Worm (Caenorhabditis elegans) whole organism, L4 larva: ENCODE measurements around the gene gpr-1.

Experiments
- F10B5.3 ChIP-seq: sonication (generic microtip); optimal IDR thresholded peaks from 2 replicates; lab custom pipeline; 2016; ENCODE audit warnings: mild to moderate bottlenecking, missing genetic modification characterization, missing compliant biosample characterization
- F26F4.8 ChIP-seq: fragments of 200-800 bp; sonication (Bioruptor generic); conservative IDR thresholded peaks from 2 replicates; pipeline ENCODE4 v1.3.6; 2022; ENCODE audit warnings: missing genetic modification characterization, missing compliant biosample characterization
- F37D6.2 ChIP-seq: sonication (generic microtip); optimal IDR thresholded peaks from 2 replicates; lab custom pipeline; 2016; ENCODE audit warnings: mild to moderate bottlenecking, missing genetic modification characterization, missing compliant biosample characterization
- T26A8.4 ChIP-seq: fragments of 200-800 bp; sonication (Bioruptor generic); IDR thresholded peaks from 2 replicates; pipeline ENCODE4 v1.3.6; 2022; ENCODE audit warnings: missing genetic modification characterization, missing compliant biosample characterization
- Y105C5A.15 ChIP-seq: fragments of 200-800 bp; sonication (Bioruptor generic); IDR thresholded peaks from 2 replicates; pipeline ENCODE4 v1.3.6; 2022; ENCODE audit warnings: missing genetic modification characterization, missing compliant biosample characterization
- Y75B8A.6 ChIP-seq: fragments of 200-800 bp; sonication (Bioruptor generic); IDR thresholded peaks from 2 replicates; pipeline ENCODE4 v1.3.6; 2022; ENCODE audit warnings: missing genetic modification reagents, missing genetic modification characterization, missing compliant biosample characterization
- aly-2 ChIP-seq: sonication (generic microtip); optimal IDR thresholded peaks from 2 replicates; lab custom pipeline; 2018; ENCODE audit warnings: missing biosample characterization, missing genetic modification characterization
- ama-1 ChIP-seq: fragments of 150-350 bp; optimal IDR thresholded peaks from 2 replicates; lab custom pipeline; 2014; ENCODE audit warnings: inconsistent platforms, mixed read lengths
- ceh-28 ChIP-seq: fragments of 150-350 bp; optimal IDR thresholded peaks from 2 replicates; lab custom pipeline; 2014; ENCODE audit warnings: missing biosample characterization, missing genetic modification reagents, missing genetic modification characterization
- ceh-32 ChIP-seq: sonication (generic microtip); optimal IDR thresholded peaks from 2 replicates; lab custom pipeline; 2016; ENCODE audit warnings: mild to moderate bottlenecking, missing genetic modification characterization, missing compliant biosample characterization; ENCODE audit not compliant: poor library complexity
- ceh-82 ChIP-seq: sonication (generic microtip); optimal IDR thresholded peaks from 2 replicates; lab custom pipeline; 2017; ENCODE audit warnings: missing biosample characterization, missing genetic modification characterization
- ces-1 ChIP-seq: fragments of 150-350 bp; sonication (generic microtip); optimal IDR thresholded peaks from 4 replicates; lab custom pipeline; 2014; ENCODE audit warnings: missing biosample characterization, missing genetic modification reagents, missing genetic modification characterization
- daf-16 ChIP-seq, 3 experiments: sonication (generic microtip); optimal IDR thresholded peaks; 2 replicates each; lab custom pipeline; 2016 to 2017; ENCODE audit warnings: missing genetic modification characterization in 3 of 3, missing genetic modification reagents in 3 of 3, mild to moderate bottlenecking in 2 of 3, missing compliant biosample characterization in 2 of 3, missing biosample characterization in 1 of 3, moderate library complexity in 1 of 3
- daf-19 ChIP-seq: fragments of 200-800 bp; sonication (Bioruptor generic); conservative IDR thresholded peaks from 2 replicates; pipeline ENCODE4 v1.3.6; 2022; ENCODE audit warnings: missing genetic modification characterization, missing compliant biosample characterization
- daf-8 ChIP-seq: fragments of 200-800 bp; sonication (Bioruptor generic); IDR thresholded peaks from 2 replicates; pipeline ENCODE4 v1.3.6; 2022; ENCODE audit warnings: missing genetic modification characterization, missing compliant biosample characterization
- dmd-8 ChIP-seq: fragments of 200-800 bp; sonication (Bioruptor generic); IDR thresholded peaks from 2 replicates; pipeline ENCODE4 v1.3.6; 2022; ENCODE audit warnings: missing genetic modification characterization, missing compliant biosample characterization
- dve-1 ChIP-seq: sonication (generic microtip); optimal IDR thresholded peaks from 2 replicates; lab custom pipeline; 2017; ENCODE audit warnings: antibody characterized with exemption, mild to moderate bottlenecking, missing genetic modification characterization, missing compliant biosample characterization; ENCODE audit not compliant: insufficient read depth
- fkh-10 ChIP-seq: fragments of 150-350 bp; optimal IDR thresholded peaks from 2 replicates; lab custom pipeline; 2014; ENCODE audit warnings: missing biosample characterization, missing genetic modification reagents, missing genetic modification characterization
- fos-1 ChIP-seq: fragments of 150-350 bp; optimal IDR thresholded peaks from 2 replicates; lab custom pipeline; 2014; ENCODE audit warnings: missing biosample characterization, missing genetic modification characterization
- hlh-11 ChIP-seq: fragments of 200-800 bp; sonication (Bioruptor generic); optimal IDR thresholded peaks from 2 replicates; lab custom pipeline; 2018; ENCODE audit warnings: mild to moderate bottlenecking, missing genetic modification characterization, missing compliant biosample characterization
- jun-1 ChIP-seq: fragments of 150-350 bp; optimal IDR thresholded peaks from 2 replicates; lab custom pipeline; 2014; ENCODE audit warnings: missing biosample characterization, missing genetic modification reagents, missing genetic modification characterization
- lim-7 ChIP-seq: fragments of 200-800 bp; sonication (Bioruptor generic); IDR thresholded peaks from 2 replicates; pipeline ENCODE4 v1.3.6; 2022; ENCODE audit warnings: missing genetic modification characterization, missing compliant biosample characterization
- lin-39 ChIP-seq: fragments of 150-350 bp; optimal IDR thresholded peaks from 2 replicates; lab custom pipeline; 2014; ENCODE audit warnings: missing biosample characterization, missing genetic modification reagents, missing genetic modification characterization
- lir-3 ChIP-seq: sonication (generic microtip); optimal IDR thresholded peaks from 2 replicates; lab custom pipeline; 2016; ENCODE audit warnings: mild to moderate bottlenecking, missing genetic modification characterization, missing compliant biosample characterization
- madf-5 ChIP-seq, 2 experiments: fragments of 200-800 bp; sonication (Bioruptor generic); IDR thresholded peaks; 2 replicates each; pipeline ENCODE4 v1.3.6; 2022; ENCODE audit warnings: missing compliant biosample characterization in 2 of 2, missing genetic modification characterization in 2 of 2
- mdt-29 ChIP-seq: fragments of 200-800 bp; sonication (Bioruptor generic); IDR thresholded peaks from 2 replicates; pipeline ENCODE4 v1.3.6; 2022; ENCODE audit warnings: missing genetic modification reagents, missing genetic modification characterization, missing compliant biosample characterization
- mep-1 ChIP-seq: fragments of 150-350 bp; sonication (generic microtip); optimal IDR thresholded peaks from 3 replicates; lab custom pipeline; 2014; ENCODE audit warnings: missing biosample characterization, missing genetic modification characterization
- mxl-3 ChIP-seq: fragments of 200-800 bp; sonication (Bioruptor generic); optimal IDR thresholded peaks from 2 replicates; lab custom pipeline; 2018; ENCODE audit warnings: mild to moderate bottlenecking, missing genetic modification characterization, missing compliant biosample characterization
- nhr-102 ChIP-seq: sonication (generic microtip); optimal IDR thresholded peaks from 2 replicates; lab custom pipeline; 2016; ENCODE audit warnings: mild to moderate bottlenecking, missing genetic modification characterization, moderate library complexity, missing compliant biosample characterization
- nhr-111 ChIP-seq: fragments of 200-800 bp; sonication (Bioruptor generic); optimal IDR thresholded peaks from 2 replicates; lab custom pipeline; 2018; ENCODE audit warnings: mild to moderate bottlenecking, missing genetic modification characterization, missing compliant biosample characterization
- nhr-25 ChIP-seq: sonication (generic microtip); optimal IDR thresholded peaks from 2 replicates; lab custom pipeline; 2017; ENCODE audit warnings: missing genetic modification characterization, mild to moderate bottlenecking, missing compliant biosample characterization, antibody characterized with exemption, moderate library complexity, borderline replicate concordance; ENCODE audit not compliant: insufficient read depth
- nhr-28 ChIP-seq: fragments of 150-350 bp; optimal IDR thresholded peaks from 2 replicates; lab custom pipeline; 2014; ENCODE audit warnings: missing biosample characterization, missing genetic modification characterization
- nhr-42 ChIP-seq: fragments of 200-800 bp; sonication (Bioruptor generic); IDR thresholded peaks from 2 replicates; pipeline ENCODE4 v1.3.6; 2022; ENCODE audit warnings: missing genetic modification characterization, missing compliant biosample characterization
- nhr-48 ChIP-seq: sonication (generic microtip); optimal IDR thresholded peaks from 2 replicates; lab custom pipeline; 2016; ENCODE audit warnings: mild to moderate bottlenecking, missing genetic modification characterization, missing compliant biosample characterization
- php-3 ChIP-seq: fragments of 200-800 bp; sonication (Bioruptor generic); IDR thresholded peaks from 2 replicates; pipeline ENCODE4 v1.3.6; 2022; ENCODE audit warnings: missing genetic modification reagents, missing genetic modification characterization, missing compliant biosample characterization
- rbr-2 ChIP-seq: sonication (generic microtip); optimal IDR thresholded peaks from 2 replicates; lab custom pipeline; 2016; ENCODE audit warnings: missing genotype, missing genetic modification characterization, missing compliant biosample characterization
- saeg-2 ChIP-seq: fragments of 200-800 bp; sonication (Bioruptor generic); IDR thresholded peaks from 2 replicates; pipeline ENCODE4 v1.3.6; 2022; ENCODE audit warnings: missing genetic modification reagents, missing genetic modification characterization, missing compliant biosample characterization
- set-16 ChIP-seq: fragments of 200-800 bp; sonication (Bioruptor generic); IDR thresholded peaks from 2 replicates; pipeline ENCODE4 v1.3.6; 2022; ENCODE audit warnings: missing genetic modification reagents, missing genetic modification characterization, missing compliant biosample characterization
- snpc-1.2 ChIP-seq: fragments of 200-800 bp; sonication (Bioruptor generic); IDR thresholded peaks from 2 replicates; pipeline ENCODE4 v1.3.6; 2022; ENCODE audit warnings: missing genetic modification reagents, missing genetic modification characterization, missing compliant biosample characterization
- spr-1 ChIP-seq: sonication (generic microtip); optimal IDR thresholded peaks from 2 replicates; lab custom pipeline; 2016; ENCODE audit warnings: mild to moderate bottlenecking, missing genetic modification characterization, missing compliant biosample characterization
- tag-97 ChIP-seq: fragments of 200-800 bp; sonication (Bioruptor generic); IDR thresholded peaks from 2 replicates; pipeline ENCODE4 v1.3.6; 2022; ENCODE audit warnings: missing genetic modification characterization, missing compliant biosample characterization
- unc-130 ChIP-seq: sonication (generic microtip); optimal IDR thresholded peaks from 2 replicates; lab custom pipeline; 2016; ENCODE audit warnings: missing genetic modification reagents, missing genetic modification characterization, missing compliant biosample characterization
- unc-62 ChIP-seq, 3 experiments: fragments of 150-350 bp in 1 of 3; sonication (generic microtip); optimal IDR thresholded peaks in 2 of 3; peaks in 1 of 3; 1 replicate in 1 of 3; 2 replicates in 2 of 3; lab custom pipeline; 2014 to 2017; ENCODE audit warnings: missing biosample characterization in 3 of 3, missing genetic modification characterization in 3 of 3, missing genetic modification reagents in 3 of 3, missing genotype in 1 of 3
- vab-7 ChIP-seq: fragments of 200-800 bp; sonication (Bioruptor generic); IDR thresholded peaks from 2 replicates; pipeline ENCODE4 v1.3.6; 2022; ENCODE audit warnings: missing genetic modification reagents, missing genetic modification characterization, missing compliant biosample characterization
- zag-1 ChIP-seq: fragments of 150-350 bp; optimal IDR thresholded peaks from 2 replicates; lab custom pipeline; 2014; ENCODE audit warnings: missing biosample characterization, missing genetic modification characterization
- zfp-2 ChIP-seq: sonication (generic microtip); optimal IDR thresholded peaks from 2 replicates; lab custom pipeline; 2016; ENCODE audit warnings: mild to moderate bottlenecking, missing genetic modification characterization, missing compliant biosample characterization
- zfp-3 ChIP-seq: fragments of 200-800 bp; sonication (Bioruptor generic); conservative IDR thresholded peaks from 2 replicates; pipeline ENCODE4 v1.3.6; 2022; ENCODE audit warnings: missing genetic modification reagents, missing genetic modification characterization, missing compliant biosample characterization
- zip-2 ChIP-seq: fragments of 150-350 bp; optimal IDR thresholded peaks from 2 replicates; lab custom pipeline; 2014; ENCODE audit warnings: missing biosample characterization, missing genetic modification characterization
- ztf-11 ChIP-seq: fragments of 150-350 bp; optimal IDR thresholded peaks from 2 replicates; lab custom pipeline; 2014; ENCODE audit warnings: missing biosample characterization, missing genetic modification characterization
- ztf-7 ChIP-seq: fragments of 150-350 bp; optimal IDR thresholded peaks from 2 replicates; lab custom pipeline; 2014; ENCODE audit warnings: missing biosample characterization, missing genetic modification characterization

The gpr-1 gene

DNA sequence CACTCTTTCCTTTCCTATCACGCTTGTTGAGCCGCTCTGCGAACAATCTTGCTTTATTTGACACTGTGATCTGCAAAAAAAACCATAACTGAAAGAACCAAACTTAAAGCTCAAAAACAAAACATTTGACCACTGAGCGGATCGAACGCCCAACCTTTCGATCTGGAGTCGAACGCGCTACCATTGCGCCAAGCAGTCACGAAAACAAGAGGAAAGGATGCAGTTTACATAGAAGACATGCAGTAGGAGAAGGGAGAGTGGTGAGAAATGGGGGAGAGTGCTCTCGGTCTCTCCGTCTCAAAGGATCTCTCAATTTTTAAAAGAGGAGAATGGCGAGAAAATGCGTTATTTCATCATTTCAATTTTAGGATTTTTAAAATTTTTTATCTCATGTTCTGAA, 49.6 kb downstream of the gpr-1 start:
- peak; percentile 80 for TF ChIP-seq snpc-1.2 (GFP tag; lab: Robert Waterston, UW)
- peak; percentile 93 for TF ChIP-seq Y105C5A.15 (GFP tag; lab: Robert Waterston, UW)
- TF ChIP-seq nhr-42 (GFP tag; lab: Robert Waterston, UW): peak; percentile 87
- TF ChIP-seq Y75B8A.6 (GFP tag; lab: Robert Waterston, UW): peak; percentile 88
- peak; percentile 24 for TF ChIP-seq zfp-2 (tag; lab: Kevin White, UChicago)
- peak; percentile 90 for TF ChIP-seq vab-7 (GFP tag; lab: Robert Waterston, UW)
- peak; percentile 43 for TF ChIP-seq spr-1 (tag; lab: Kevin White, UChicago)
- TF ChIP-seq mxl-3 (GFP tag; lab: Kevin White, UChicago): peak; percentile 62
- no peak for TF ChIP-seq nhr-25 (tag; lab: Kevin White, UChicago)
- peak; percentile 46 for TF ChIP-seq hlh-11 (tag; lab: Kevin White, UChicago)
- peak; percentile 86 to 89; a peak in 3 of 4 replicates for TF ChIP-seq madf-5 (GFP tag; IDR thresholded peaks at IDR 0.05; lab: Robert Waterston, UW)
- no peak for TF ChIP-seq ztf-11 (tag; lab: Kevin White, UChicago)
- TF ChIP-seq F37D6.2 (tag; lab: Kevin White, UChicago): peak; percentile 50
- peak; percentile 72 for TF ChIP-seq php-3 (GFP tag; lab: Robert Waterston, UW)
- no peak for TF ChIP-seq lin-39 (tag; lab: Kevin White, UChicago)
- no peak for TF ChIP-seq ceh-82 (tag; lab: Kevin White, UChicago)
- peak; percentile 29; the same call in 1 of the 2 replicates for TF ChIP-seq set-16 (GFP tag; lab: Robert Waterston, UW)
- peak; percentile 77 for TF ChIP-seq nhr-111 (GFP tag; lab: Kevin White, UChicago)
- TF ChIP-seq nhr-48: peak; percentile 58
- TF ChIP-seq ceh-32 (tag; lab: Kevin White, UChicago): no peak
- peak; percentile 3 for TF ChIP-seq F10B5.3 (tag; lab: Kevin White, UChicago)
- peak; percentile 75 for TF ChIP-seq lir-3
- TF ChIP-seq dve-1: peak; percentile 58
- peak; percentile 97 for TF ChIP-seq lim-7 (GFP tag; lab: Robert Waterston, UW)
- TF ChIP-seq T26A8.4 (GFP tag; lab: Robert Waterston, UW): peak; percentile 85
- peak; percentile 61 for TF ChIP-seq aly-2 (tag; lab: Kevin White, UChicago)
- TF ChIP-seq zfp-3 (GFP tag; lab: Robert Waterston, UW): peak; percentile 78; the same call in 1 of the 2 replicates
- TF ChIP-seq mep-1: peak; percentile 76
- TF ChIP-seq mdt-29 (GFP tag; lab: Robert Waterston, UW): peak; percentile 57; the same call in 1 of the 2 replicates
- no peak for TF ChIP-seq fos-1
- peak; percentile 75 for TF ChIP-seq nhr-102
- 0 out of 2 replicates have a peak, but pooled peaks have one; percentile 7 for TF ChIP-seq saeg-2 (GFP tag; lab: Robert Waterston, UW)
- peak; percentile 94 for TF ChIP-seq F26F4.8
- TF ChIP-seq daf-19 (GFP tag; lab: Robert Waterston, UW): peak; percentile 72
- TF ChIP-seq dmd-8: peak; percentile 95
- TF ChIP-seq fkh-10 (GFP tag; lab: Kevin White, UChicago): peak; percentile 0
- no peak for TF ChIP-seq jun-1 (tag; lab: Kevin White, UChicago)
- peak; percentile 81 for TF ChIP-seq ztf-7 (tag; lab: Kevin White, UChicago)
- peak; percentile 51 to 90 for TF ChIP-seq daf-16 (GFP tag; optimal IDR thresholded peaks at IDR 0.05; lab: Kevin White, UChicago)
- peak; percentile 53 for TF ChIP-seq daf-16 (tag; optimal IDR thresholded peaks at IDR 0.05; lab: Kevin White, UChicago)
- peak; percentile 72 for TF ChIP-seq rbr-2 (tag; lab: Kevin White, UChicago)
- TF ChIP-seq ces-1 (GFP tag; lab: Kevin White, UChicago): no peak
- peak; percentile 63 for TF ChIP-seq zip-2 (tag; lab: Kevin White, UChicago)
- no peak for TF ChIP-seq daf-8 (GFP tag; lab: Robert Waterston, UW)
- no peak for TF ChIP-seq ceh-28 (tag; lab: Kevin White, UChicago)
- peak; percentile 21 for TF ChIP-seq ama-1
- peak; percentile 60 for TF ChIP-seq unc-130 (GFP tag; lab: Kevin White, UChicago)
- TF ChIP-seq tag-97 (GFP tag; lab: Robert Waterston, UW): no peak
- no peak for TF ChIP-seq zag-1 (tag; lab: Kevin White, UChicago)
- peak; percentile 63 for TF ChIP-seq nhr-28 (tag; lab: Kevin White, UChicago)
- peak in 1 of 2 experiments; percentile 93 for TF ChIP-seq unc-62 (GFP tag; optimal IDR thresholded peaks at IDR 0.05 in 1 of 2; lab: Kevin White, UChicago)
- no peak for TF ChIP-seq unc-62 (tag; optimal IDR thresholded peaks at IDR 0.05; lab: Kevin White, UChicago)
